Fruit fly (Drosophila melanogaster): Measurements from ENCODE around the gene ergic53.

ergic53 gene

DNA sequence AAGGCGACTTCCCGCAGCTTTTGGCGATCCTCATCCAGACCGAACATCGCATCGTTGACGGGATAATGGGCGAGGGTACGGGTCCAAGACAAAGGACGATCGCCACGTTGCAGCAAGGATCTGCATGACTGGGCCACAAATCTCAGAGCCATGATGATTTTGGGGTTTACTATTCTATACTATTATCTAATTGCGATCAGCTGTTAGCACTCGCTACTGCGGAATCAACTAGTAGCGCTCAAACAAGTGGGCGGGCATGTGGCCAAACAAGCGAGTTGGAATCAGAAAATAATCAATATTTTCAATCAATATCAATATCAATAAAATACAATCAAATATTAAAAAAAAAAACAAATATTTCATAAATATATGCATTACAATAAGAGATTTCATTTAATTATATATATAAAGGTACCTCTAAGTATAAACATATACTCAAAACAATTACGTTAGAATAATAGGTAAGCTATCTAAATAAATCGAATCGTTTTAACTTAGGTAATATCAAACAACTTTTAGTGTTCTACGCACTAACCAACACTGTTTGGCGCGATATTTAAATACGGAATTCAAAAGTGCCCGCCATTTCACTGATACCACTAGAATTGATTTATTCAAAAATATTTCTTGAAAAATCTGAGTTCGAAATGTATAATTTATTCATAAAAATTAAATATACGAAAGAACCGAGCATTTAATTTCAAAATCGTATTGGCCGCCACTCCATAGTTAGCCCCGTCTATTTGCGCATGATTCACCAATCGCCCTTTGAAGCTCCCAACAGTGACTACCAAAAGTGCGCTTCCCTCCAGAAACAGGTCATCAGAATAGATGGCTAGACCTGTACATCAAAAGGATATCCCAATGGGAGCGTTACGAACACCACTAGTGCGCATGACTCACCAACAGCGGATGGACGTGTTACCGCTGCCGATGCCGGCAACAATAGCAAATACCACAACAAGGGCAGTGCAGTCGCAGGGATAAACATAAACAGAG is 41.4 kb downstream of the ergic53 start, which contains the start of the genes CG6638 and CG43078 (continued):
- no peak for TF ChIP-seq tup (GFP tag; optimal IDR thresholded peaks at IDR 0.05)
- no peak for TF ChIP-seq luna (GFP tag; optimal IDR thresholded peaks at IDR 0.05)
- no peak for TF ChIP-seq repo (GFP tag; optimal IDR thresholded peaks at IDR 0.05)
- TF ChIP-seq CG9609 (GFP tag; optimal IDR thresholded peaks at IDR 0.05), result no peak
- no peak for TF ChIP-seq shn (GFP tag; optimal IDR thresholded peaks at IDR 0.05)
- TF ChIP-seq CG32532 (GFP tag; IDR thresholded peaks at IDR 0.05), result no peak
- no peak for TF ChIP-seq hbn (GFP tag; IDR thresholded peaks at IDR 0.05; ENCODE audit: partially characterized antibody)
- TF ChIP-seq knrl (GFP tag; IDR thresholded peaks at IDR 0.05; ENCODE audit: partially characterized antibody), result no peak
- peak; percentile 27 for TF ChIP-seq Sry-δ (GFP tag; optimal IDR thresholded peaks at IDR 0.05)
- TF ChIP-seq CG15514 (GFP tag; optimal IDR thresholded peaks at IDR 0.05), result no peak
- peak; percentile 88 for TF ChIP-seq Dp (GFP tag; optimal IDR thresholded peaks at IDR 0.05)
- no peak for TF ChIP-seq CG11504 (tag; optimal IDR thresholded peaks at IDR 0.05)
- peak; percentile 17; the same call in 1 of the 2 replicates for TF ChIP-seq CG42726 (GFP tag; IDR thresholded peaks at IDR 0.05; ENCODE audit: partially characterized antibody)
- no peak for TF ChIP-seq CG11085 (GFP tag; IDR thresholded peaks at IDR 0.05)
- peak; percentile 30; the same call in 1 of the 3 replicates for TF ChIP-seq row (GFP tag; IDR thresholded peaks at IDR 0.05)
- peak; percentile 31 for TF ChIP-seq caup (GFP tag; optimal IDR thresholded peaks at IDR 0.05; ENCODE audit: severe bottlenecking)
- TF ChIP-seq pb (GFP tag; optimal IDR thresholded peaks at IDR 0.05), result no peak
- TF ChIP-seq chm (GFP tag; IDR thresholded peaks at IDR 0.05), result no peak
- TF ChIP-seq CG5180 (GFP tag; optimal IDR thresholded peaks at IDR 0.05), result no peak
- TF ChIP-seq CG14014 (GFP tag; IDR thresholded peaks at IDR 0.05), result no peak
- peak; percentile 7 for TF ChIP-seq CG9797 (GFP tag; optimal IDR thresholded peaks at IDR 0.05)
- TF ChIP-seq cwo (GFP tag; optimal IDR thresholded peaks at IDR 0.05), result no peak
- TF ChIP-seq inv (GFP tag; IDR thresholded peaks at IDR 0.05; ENCODE audit: partially characterized antibody), result no peak
- TF ChIP-seq CG9437 (GFP tag; optimal IDR thresholded peaks at IDR 0.05), result peak; percentile 0
- no peak for TF ChIP-seq gce (GFP tag; IDR thresholded peaks at IDR 0.05)
- no peak for TF ChIP-seq kay (GFP tag; optimal IDR thresholded peaks at IDR 0.05)
- TF ChIP-seq Dbx (GFP tag; IDR thresholded peaks at IDR 0.05), result no peak
- no peak for TF ChIP-seq CG10431 (GFP tag; optimal IDR thresholded peaks at IDR 0.05)
- no peak for TF ChIP-seq run (tag; optimal IDR thresholded peaks at IDR 0.05)
- TF ChIP-seq Fer1 (GFP tag; optimal IDR thresholded peaks at IDR 0.05), result no peak
- TF ChIP-seq CG4282 (GFP tag; optimal IDR thresholded peaks at IDR 0.05), result no peak
- no peak for TF ChIP-seq bab2 (GFP tag; optimal IDR thresholded peaks at IDR 0.05)
- TF ChIP-seq Ravus (GFP tag; IDR thresholded peaks at IDR 0.05), result no peak
- no peak for TF ChIP-seq Fer2 (tag; optimal IDR thresholded peaks at IDR 0.05)
- peak; percentile 23 for TF ChIP-seq pzg (GFP tag; optimal IDR thresholded peaks at IDR 0.05)
- TF ChIP-seq Poxn (GFP tag; IDR thresholded peaks at IDR 0.05), result no peak
- TF ChIP-seq CG5953 (GFP tag; IDR thresholded peaks at IDR 0.05), result no peak
- no peak for TF ChIP-seq grn (GFP tag; optimal IDR thresholded peaks at IDR 0.05)
- TF ChIP-seq Neu2 (GFP tag; optimal IDR thresholded peaks at IDR 0.05; ENCODE audit: borderline replicate concordance), result no peak
- peak; percentile 96 for TF ChIP-seq kah (GFP tag; optimal IDR thresholded peaks at IDR 0.05)
- no peak for TF ChIP-seq CG16863 (GFP tag; optimal IDR thresholded peaks at IDR 0.05)
- TF ChIP-seq CG12236 (GFP tag; optimal IDR thresholded peaks at IDR 0.05), result no peak
- TF ChIP-seq CG12219 (GFP tag; optimal IDR thresholded peaks at IDR 0.05), result no peak
- TF ChIP-seq seq (GFP tag; IDR thresholded peaks at IDR 0.05), result no peak
- peak; percentile 23 for TF ChIP-seq Xbp1 (GFP tag; optimal IDR thresholded peaks at IDR 0.05)
- TF ChIP-seq Max (GFP tag; optimal IDR thresholded peaks at IDR 0.05), result no peak
- TF ChIP-seq CG17186 (GFP tag; optimal IDR thresholded peaks at IDR 0.05), result no peak
- TF ChIP-seq CG6683 (GFP tag; optimal IDR thresholded peaks at IDR 0.05), result no peak

All from whole organism, embryonic.